Fruit fly (Drosophila melanogaster): ENCODE measurements around the gene Xrcc2.

Gene Xrcc2

DNA sequence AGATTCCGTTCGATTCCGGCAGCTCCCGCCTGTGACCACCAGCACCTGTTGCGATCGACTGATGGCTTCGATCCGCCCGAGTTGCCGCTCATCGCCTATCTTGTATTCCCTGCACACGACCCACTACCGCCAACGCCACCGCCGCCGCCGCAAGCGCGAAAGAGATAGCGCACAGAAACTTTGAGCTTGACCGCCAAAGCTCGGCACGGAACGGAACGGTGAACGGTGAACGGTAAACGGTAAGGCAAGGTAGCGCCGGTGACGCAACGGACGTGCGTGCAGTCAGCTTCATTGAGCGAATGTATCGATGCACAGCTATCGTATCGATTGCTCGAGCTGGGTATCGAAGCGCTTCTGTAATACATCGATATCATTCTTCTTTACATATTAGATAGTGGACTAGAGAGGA, 12.3 kb downstream of the Xrcc2 start, which contains the start of gene Ggt-1 (continued):
- TF ChIP-seq chinmo (GFP tag; IDR thresholded peaks at IDR 0.05; ENCODE audit: partially characterized antibody): peak; percentile 99
- peak; percentile 79 for TF ChIP-seq sr (GFP tag; IDR thresholded peaks at IDR 0.05)
- TF ChIP-seq CG30020 (tag; optimal IDR thresholded peaks at IDR 0.05): peak; percentile 23
- no peak for TF ChIP-seq otp (GFP tag; IDR thresholded peaks at IDR 0.05)
- no peak for TF ChIP-seq CG10366 (GFP tag; IDR thresholded peaks at IDR 0.05)
- TF ChIP-seq CG8359 (GFP tag; optimal IDR thresholded peaks at IDR 0.05; ENCODE audit: borderline replicate concordance): no peak
- TF ChIP-seq CG30431 (GFP tag; optimal IDR thresholded peaks at IDR 0.05): no peak
- TF ChIP-seq B-H2 (GFP tag; optimal IDR thresholded peaks at IDR 0.05): peak; percentile 27
- TF ChIP-seq CG12659 (GFP tag; optimal IDR thresholded peaks at IDR 0.05): peak; percentile 40
- TF ChIP-seq CG4328 (GFP tag; optimal IDR thresholded peaks at IDR 0.05): no peak
- no peak for TF ChIP-seq NK7.1 (GFP tag; optimal IDR thresholded peaks at IDR 0.05)
- TF ChIP-seq Ptx1 (GFP tag; IDR thresholded peaks at IDR 0.05): no peak
- no peak for TF ChIP-seq peb (GFP tag; IDR thresholded peaks at IDR 0.05)
- no peak for TF ChIP-seq dpn (GFP tag; optimal IDR thresholded peaks at IDR 0.05)
- no peak for TF ChIP-seq CG4282 (GFP tag; optimal IDR thresholded peaks at IDR 0.05)
- TF ChIP-seq CG6254 (GFP tag; optimal IDR thresholded peaks at IDR 0.05): no peak
- TF ChIP-seq unc-4 (GFP tag; IDR thresholded peaks at IDR 0.05; ENCODE audit: partially characterized antibody): peak; percentile 93
- TF ChIP-seq CG9932 (GFP tag; IDR thresholded peaks at IDR 0.05): peak; percentile 14; the same call in 1 of the 2 replicates
- TF ChIP-seq mld (GFP tag; IDR thresholded peaks at IDR 0.05; ENCODE audit: partially characterized antibody): peak; percentile 91
- TF ChIP-seq Rx (GFP tag; IDR thresholded peaks at IDR 0.05): no peak
- TF ChIP-seq tap (tag; optimal IDR thresholded peaks at IDR 0.05): no peak
- no peak for TF ChIP-seq tio (GFP tag; optimal IDR thresholded peaks at IDR 0.05)
- TF ChIP-seq fd102C (GFP tag; optimal IDR thresholded peaks at IDR 0.05): no peak
- no peak for TF ChIP-seq D19A (tag; optimal IDR thresholded peaks at IDR 0.05)
- TF ChIP-seq CG4360 (GFP tag; IDR thresholded peaks at IDR 0.05): no peak
- TF ChIP-seq CG6791 (GFP tag; IDR thresholded peaks at IDR 0.05; ENCODE audit: partially characterized antibody): peak; percentile 95
- TF ChIP-seq esg (GFP tag; conservative IDR thresholded peaks at IDR 0.05): no peak
- TF ChIP-seq HmgD (GFP tag; optimal IDR thresholded peaks at IDR 0.05): no peak
- TF ChIP-seq CG18764 (GFP tag; optimal IDR thresholded peaks at IDR 0.05): no peak
- no peak for TF ChIP-seq cad (GFP tag; optimal IDR thresholded peaks at IDR 0.05)
- TF ChIP-seq CG10959 (GFP tag; IDR thresholded peaks at IDR 0.05): no peak
- TF ChIP-seq CG15269 (tag; optimal IDR thresholded peaks at IDR 0.05): no peak
- TF ChIP-seq ap (GFP tag; IDR thresholded peaks at IDR 0.05): no peak
- TF ChIP-seq CG18262 (tag; optimal IDR thresholded peaks at IDR 0.05): no peak
- no peak for TF ChIP-seq CG10979 (tag; optimal IDR thresholded peaks at IDR 0.05)
- peak; percentile 47 for TF ChIP-seq CTCF (GFP tag; optimal IDR thresholded peaks at IDR 0.05)
- TF ChIP-seq trem (tag; optimal IDR thresholded peaks at IDR 0.05): no peak
- TF ChIP-seq grn (GFP tag; optimal IDR thresholded peaks at IDR 0.05): no peak
- TF ChIP-seq E2f1 (GFP tag; IDR thresholded peaks at IDR 0.05): no peak
- peak; percentile 76 for TF ChIP-seq inv (GFP tag; IDR thresholded peaks at IDR 0.05; ENCODE audit: partially characterized antibody)
- TF ChIP-seq CG11504 (tag; optimal IDR thresholded peaks at IDR 0.05): peak; percentile 31
- no peak for TF ChIP-seq CG6683 (GFP tag; optimal IDR thresholded peaks at IDR 0.05)
- TF ChIP-seq Xbp1 (GFP tag; optimal IDR thresholded peaks at IDR 0.05): no peak
- no peak for TF ChIP-seq grau (tag; optimal IDR thresholded peaks at IDR 0.05)
- TF ChIP-seq tgo (GFP tag; IDR thresholded peaks at IDR 0.05): no peak
- TF ChIP-seq CkIIα-i1 (GFP tag; IDR thresholded peaks at IDR 0.05): no peak; the same call in 1 of the 2 replicates
- no peak for TF ChIP-seq CG7928 (GFP tag; optimal IDR thresholded peaks at IDR 0.05)
- TF ChIP-seq Tbp (GFP tag; optimal IDR thresholded peaks at IDR 0.05): no peak
- no peak for TF ChIP-seq CG16863 (GFP tag; optimal IDR thresholded peaks at IDR 0.05)
- TF ChIP-seq klu (GFP tag; IDR thresholded peaks at IDR 0.05): 0 out of 2 replicates have a peak, but pooled peaks have one; percentile 17
- no peak for TF ChIP-seq unpg (GFP tag; optimal IDR thresholded peaks at IDR 0.05)
- TF ChIP-seq CG10274 (GFP tag; optimal IDR thresholded peaks at IDR 0.05): no peak

Measured in whole organism, embryonic.